Fruit fly (Drosophila melanogaster) whole organism, embryonic: ENCODE measurements around the gene CG31883.

Experiments
- CG9876 ChIP-seq: fragments of 200-800 bp; sonication (Bioruptor generic); optimal IDR thresholded peaks from 2 replicates; lab custom pipeline; 2016; ENCODE audit warnings: missing biosample characterization, missing genetic modification characterization
- gsb-n ChIP-seq: fragments of 200-800 bp; sonication (Bioruptor generic); optimal IDR thresholded peaks from 3 replicates; lab custom pipeline; 2018; ENCODE audit warnings: missing biosample characterization, mild to moderate bottlenecking, missing genetic modification characterization
- tll ChIP-seq, 2 experiments: fragments of 200-800 bp in 1 of 2; fragments of >200 bp in 1 of 2; sonication (Bioruptor generic) in 1 of 2; optimal IDR thresholded peaks; 2 replicates each; lab custom pipeline; 2017 to 2019; ENCODE audit warnings: missing biosample characterization in 2 of 2, missing genetic modification characterization in 2 of 2, mild to moderate bottlenecking in 1 of 2, moderate library complexity in 1 of 2

CG31883 gene

dm6 chr2L:9576269-9576933 is 48.1 kb downstream of the CG31883 start, which contains the start of gene Mtpalpha (continued):
- TF ChIP-seq gsb-n (no peak), CG9876 (GFP tag; lab: Kevin White, UChicago) (peak; percentile 42), tll (GFP tag; optimal IDR thresholded peaks at IDR 0.05; lab: Kevin White, UChicago) (no peak)
- TF ChIP-seq, all 482 proteins: peak for 168
